Worm (Caenorhabditis elegans): ENCODE results near the gene dnc-1.

Gene dnc-1

ce11 chrIV:10971636-10972199 is 38.7 kb upstream of the dnc-1 start (continued):
- TF ChIP-seq mab-9 (GFP tag; IDR thresholded peaks at IDR 0.05), result no peak
- TF ChIP-seq nhr-47 (tag; optimal IDR thresholded peaks at IDR 0.05), result peak; percentile 34
- peak in 1 of 3 experiments; percentile 35 for TF ChIP-seq dpl-1 (GFP tag; optimal IDR thresholded peaks at IDR 0.05)
- TF ChIP-seq unc-62 (GFP tag; optimal IDR thresholded peaks at IDR 0.05), result no peak
- peak; percentile 59 for TF ChIP-seq blmp-1 (tag; optimal IDR thresholded peaks at IDR 0.05)
- no peak for TF ChIP-seq unc-130 (tag; optimal IDR thresholded peaks at IDR 0.05)

- TF ChIP-seq fkh-10 (GFP tag; optimal IDR thresholded peaks at IDR 0.05) (no peak), isw-1 (GFP tag; IDR thresholded peaks at IDR 0.05) (no peak), nhr-90 (tag; optimal IDR thresholded peaks at IDR 0.05; ENCODE audit: poor library complexity) (no peak), lin-35 (GFP tag; optimal IDR thresholded peaks at IDR 0.05) (no peak), hlh-17 (GFP tag; optimal IDR thresholded peaks at IDR 0.05; ENCODE audit: borderline replicate concordance) (no peak), sptf-1 (tag; optimal IDR thresholded peaks at IDR 0.05) (no peak)
Observed at ce11 chrIV:10970767-10971166, 37.8 kb upstream of the dnc-1 start.

- TF ChIP-seq pag-3 (tag; optimal IDR thresholded peaks at IDR 0.05; ENCODE audit: borderline replicate concordance, insufficient read depth), result no peak
- no peak for TF ChIP-seq ets-5 (GFP tag; IDR thresholded peaks at IDR 0.05)
- peak; percentile 8 for TF ChIP-seq blmp-1 (tag; optimal IDR thresholded peaks at IDR 0.05)
- no peak for TF ChIP-seq ztf-11 (tag; optimal IDR thresholded peaks at IDR 0.05)
- no peak for TF ChIP-seq ceh-8 (GFP tag; optimal IDR thresholded peaks at IDR 0.05)
- no peak for TF ChIP-seq zip-4 (GFP tag; optimal IDR thresholded peaks at IDR 0.05)
- no peak for TF ChIP-seq xbp-1 (tag; optimal IDR thresholded peaks at IDR 0.05)
- no peak for TF ChIP-seq mep-1 (tag; optimal IDR thresholded peaks at IDR 0.05)
- no peak for TF ChIP-seq ceh-63 (GFP tag; optimal IDR thresholded peaks at IDR 0.05)
- TF ChIP-seq egl-13 (tag; optimal IDR thresholded peaks at IDR 0.05), result no peak
- no peak for TF ChIP-seq swsn-7 (tag; optimal IDR thresholded peaks at IDR 0.05)
- no peak for TF ChIP-seq grh-1 (GFP tag; IDR thresholded peaks at IDR 0.05)
- TF ChIP-seq nhr-12 (tag; optimal IDR thresholded peaks at IDR 0.05), result no peak
- no peak for TF ChIP-seq tbx-2 (tag; optimal IDR thresholded peaks at IDR 0.05)
- no peak for TF ChIP-seq aha-1 (tag; optimal IDR thresholded peaks at IDR 0.05)
- no peak for TF ChIP-seq snu-23 (GFP tag; optimal IDR thresholded peaks at IDR 0.05)
- no peak for TF ChIP-seq fkh-4 (tag; optimal IDR thresholded peaks at IDR 0.05; ENCODE audit: borderline replicate concordance)
- TF ChIP-seq zag-1 (tag; optimal IDR thresholded peaks at IDR 0.05), result no peak
- TF ChIP-seq C34B4.2 (tag; optimal IDR thresholded peaks at IDR 0.05), result no peak
- no peak for TF ChIP-seq egl-27 (tag; optimal IDR thresholded peaks at IDR 0.05)
- TF ChIP-seq mdl-1 (tag; optimal IDR thresholded peaks at IDR 0.05), result no peak
- no peak for TF ChIP-seq sup-37 (GFP tag; optimal IDR thresholded peaks at IDR 0.05)
- TF ChIP-seq lsy-2 (tag; optimal IDR thresholded peaks at IDR 0.05), result no peak
- peak; percentile 0 for TF ChIP-seq nhr-71 (tag; optimal IDR thresholded peaks at IDR 0.05)
- no peak for TF ChIP-seq mef-2 (tag; optimal IDR thresholded peaks at IDR 0.05)
- TF ChIP-seq sox-4 (tag; optimal IDR thresholded peaks at IDR 0.05), result no peak
- TF ChIP-seq skn-1 (tag; optimal IDR thresholded peaks at IDR 0.05), result no peak
- no peak for TF ChIP-seq efl-1 (optimal IDR thresholded peaks at IDR 0.05)
- TF ChIP-seq efl-1 (GFP tag; optimal IDR thresholded peaks at IDR 0.05 in 1 of 2), result peak in 1 of 2 experiments; percentile 83
- peak; percentile 85 for TF ChIP-seq elt-2 (tag; optimal IDR thresholded peaks at IDR 0.05)
- no peak for TF ChIP-seq ceh-82 (tag; optimal IDR thresholded peaks at IDR 0.05)
- no peak for TF ChIP-seq unc-86 (tag; optimal IDR thresholded peaks at IDR 0.05)
- no peak for TF ChIP-seq F16B12.6 (tag; optimal IDR thresholded peaks at IDR 0.05)
- TF ChIP-seq lin-35 (GFP tag; optimal IDR thresholded peaks at IDR 0.05), result peak in 1 of 2 experiments; percentile 45
- TF ChIP-seq lir-3 (tag; optimal IDR thresholded peaks at IDR 0.05; ENCODE audit: poor library complexity), result no peak
- TF ChIP-seq nhr-85 (tag), result no peak
- TF ChIP-seq lin-13 (GFP tag; optimal IDR thresholded peaks at IDR 0.05), result no peak
- TF ChIP-seq nhr-28 (tag; optimal IDR thresholded peaks at IDR 0.05), result no peak
- no peak for TF ChIP-seq ztf-4 (tag; optimal IDR thresholded peaks at IDR 0.05)
Observed at ce11 chrIV:10970333-10970732, 37.3 kb upstream of the dnc-1 start.

Data from whole organism, L1 larva.